Fruit fly (Drosophila melanogaster) whole organism, embryonic: ENCODE results near the gene CG6790.

Experiments used
- ATbp ChIP-seq: fragments of 200-800 bp; sonication (Bioruptor generic); optimal IDR thresholded peaks from 2 replicates; lab custom pipeline; 2017; ENCODE audit warnings: missing biosample characterization, mild to moderate bottlenecking, missing genetic modification characterization, missing genetic modification reagents
- Atf-2 ChIP-seq: fragments of 200-800 bp; sonication (Bioruptor generic); optimal IDR thresholded peaks from 2 replicates; lab custom pipeline; 2016; ENCODE audit warnings: missing biosample characterization, missing genetic modification characterization
- Bdp1 ChIP-seq: fragments of 200-800 bp; sonication (Bioruptor generic); optimal IDR thresholded peaks from 3 replicates; lab custom pipeline; 2016; ENCODE audit warnings: missing biosample characterization, missing genetic modification characterization
- C15 ChIP-seq: fragments of 200-800 bp; sonication (Bioruptor generic); IDR thresholded peaks from 3 replicates; pipeline ENCODE4 v1.3.6; 2022; ENCODE audit warnings: missing biosample characterization, missing genetic modification characterization
- CG10209 ChIP-seq: fragments of 200-800 bp; sonication (Bioruptor generic); optimal IDR thresholded peaks from 3 replicates; lab custom pipeline; 2017; ENCODE audit warnings: missing biosample characterization, mild to moderate bottlenecking, missing genetic modification characterization, missing genetic modification reagents
- CG10543 ChIP-seq: fragments of 200-800 bp; sonication (Bioruptor generic); optimal IDR thresholded peaks from 3 replicates; lab custom pipeline; 2017; ENCODE audit warnings: missing biosample characterization, mild to moderate bottlenecking, missing genetic modification characterization, moderate library complexity
- CG12104 ChIP-seq: fragments of 200-800 bp; sonication (Bioruptor generic); optimal IDR thresholded peaks from 3 replicates; lab custom pipeline; 2016; ENCODE audit warnings: missing biosample characterization, missing genetic modification characterization
- CG12299 ChIP-seq: fragments of 200-800 bp; sonication (Bioruptor generic); optimal IDR thresholded peaks from 2 replicates; lab custom pipeline; 2018; ENCODE audit warnings: missing biosample characterization, mild to moderate bottlenecking, missing genetic modification characterization
- CG14014 ChIP-seq: fragments of 200-800 bp; sonication (Bioruptor generic); IDR thresholded peaks from 2 replicates; pipeline ENCODE4 v1.3.6; 2022; ENCODE audit warnings: missing biosample characterization, missing genetic modification characterization
- CG17186 ChIP-seq: fragments of 200-800 bp; sonication (Bioruptor generic); optimal IDR thresholded peaks from 3 replicates; lab custom pipeline; 2017; ENCODE audit warnings: missing biosample characterization, missing genetic modification reagents, missing genetic modification characterization
- CG17359 ChIP-seq: fragments of 200-800 bp; sonication (Bioruptor generic); optimal IDR thresholded peaks from 3 replicates; lab custom pipeline; 2018; ENCODE audit warnings: missing biosample characterization, mild to moderate bottlenecking, missing genetic modification characterization, moderate library complexity
- CG32532 ChIP-seq: fragments of 200-800 bp; sonication (Bioruptor generic); IDR thresholded peaks from 2 replicates; pipeline ENCODE4 v1.3.6; 2022; ENCODE audit warnings: missing biosample characterization, missing genetic modification characterization
- CG3407 ChIP-seq: fragments of 200-800 bp; sonication (Bioruptor generic); optimal IDR thresholded peaks from 2 replicates; lab custom pipeline; 2018; ENCODE audit warnings: missing biosample characterization, mild to moderate bottlenecking, missing genetic modification characterization
- CG3847 ChIP-seq: fragments of 200-800 bp; sonication (Bioruptor generic); IDR thresholded peaks from 2 replicates; pipeline ENCODE4 v1.3.6; 2022; ENCODE audit warnings: missing biosample characterization, missing genetic modification characterization
- CG7839 ChIP-seq: fragments of 200-800 bp; sonication (Bioruptor generic); optimal IDR thresholded peaks from 3 replicates; lab custom pipeline; 2018; ENCODE audit warnings: missing biosample characterization, mild to moderate bottlenecking, missing genetic modification characterization, moderate library complexity
- CG8290 ChIP-seq, 3 experiments: fragments of 200-800 bp; sonication (Bioruptor generic); optimal IDR thresholded peaks; 2 replicates each; lab custom pipeline; 2016 to 2019; ENCODE audit warnings: missing biosample characterization in 3 of 3, missing genetic modification characterization in 3 of 3, mild to moderate bottlenecking in 2 of 3, moderate library complexity in 1 of 3
- CoRest ChIP-seq: fragments of 200-800 bp; sonication (Bioruptor generic); optimal IDR thresholded peaks from 3 replicates; lab custom pipeline; 2018; ENCODE audit warnings: missing biosample characterization, mild to moderate bottlenecking, missing genetic modification characterization, moderate library complexity
- E2f2 ChIP-seq: fragments of 200-800 bp; sonication (Bioruptor generic); IDR thresholded peaks from 2 replicates; pipeline ENCODE4 v1.3.6; 2022; ENCODE audit warnings: missing biosample characterization, missing genetic modification characterization
- Elba2 ChIP-seq: fragments of 200-800 bp; sonication (Bioruptor generic); optimal IDR thresholded peaks from 3 replicates; lab custom pipeline; 2016; ENCODE audit warnings: missing biosample characterization, missing genetic modification characterization
- HHEX ChIP-seq: fragments of 200-800 bp; sonication (Bioruptor generic); optimal IDR thresholded peaks from 3 replicates; lab custom pipeline; 2017; ENCODE audit warnings: missing biosample characterization, mild to moderate bottlenecking, missing genetic modification characterization, missing genetic modification reagents
- Hsf ChIP-seq: fragments of 200-800 bp; sonication (Bioruptor generic); optimal IDR thresholded peaks from 3 replicates; lab custom pipeline; 2016; ENCODE audit warnings: missing biosample characterization, missing genetic modification characterization
- Jarid2 ChIP-seq: fragments of 200-800 bp; sonication (Bioruptor generic); optimal IDR thresholded peaks from 3 replicates; lab custom pipeline; 2017; ENCODE audit warnings: mild to moderate bottlenecking, missing biosample characterization, missing genetic modification reagents, missing genetic modification characterization
- NfI ChIP-seq: fragments of 200-800 bp; sonication (Bioruptor generic); optimal IDR thresholded peaks from 3 replicates; lab custom pipeline; 2018; ENCODE audit warnings: missing biosample characterization, mild to moderate bottlenecking, missing genetic modification characterization, moderate library complexity
- Opbp ChIP-seq: fragments of 200-800 bp; sonication (Bioruptor generic); IDR thresholded peaks from 3 replicates; pipeline ENCODE4 v1.3.6; 2022; ENCODE audit warnings: missing biosample characterization, missing genetic modification characterization; ENCODE audit not compliant: partially characterized antibody
- Sin3A ChIP-seq: fragments of >200 bp; optimal IDR thresholded peaks from 2 replicates; lab custom pipeline; 2018
- Sox100B ChIP-seq: fragments of 200-800 bp; sonication (Bioruptor generic); optimal IDR thresholded peaks from 3 replicates; lab custom pipeline; 2018; ENCODE audit warnings: missing biosample characterization, mild to moderate bottlenecking, missing genetic modification characterization
- abd-A ChIP-seq: fragments of 200-800 bp; sonication (Bioruptor generic); optimal IDR thresholded peaks from 3 replicates; lab custom pipeline; 2019; ENCODE audit warnings: missing biosample characterization, mild to moderate bottlenecking, missing genetic modification characterization, moderate library complexity
- amos ChIP-seq: fragments of 200-800 bp; sonication (Bioruptor generic); IDR thresholded peaks from 2 replicates; pipeline ENCODE4 v1.3.6; 2022; ENCODE audit warnings: missing biosample characterization, missing genetic modification characterization; ENCODE audit not compliant: partially characterized antibody
- ap ChIP-seq: fragments of 200-800 bp; sonication (Bioruptor generic); IDR thresholded peaks from 2 replicates; pipeline ENCODE4 v1.3.6; 2022; ENCODE audit warnings: missing biosample characterization, missing genetic modification characterization
- ara ChIP-seq: fragments of 200-800 bp; sonication (Bioruptor generic); IDR thresholded peaks from 2 replicates; pipeline ENCODE4 v1.3.6; 2022; ENCODE audit warnings: missing biosample characterization, missing genetic modification characterization
- bowl ChIP-seq: fragments of 200-800 bp; sonication (Bioruptor generic); IDR thresholded peaks from 2 replicates; pipeline ENCODE4 v1.3.6; 2022; ENCODE audit warnings: missing biosample characterization, missing genetic modification characterization
- caup ChIP-seq: fragments of 200-800 bp; sonication (Bioruptor generic); optimal IDR thresholded peaks from 3 replicates; lab custom pipeline; 2017; ENCODE audit warnings: missing biosample characterization, mild to moderate bottlenecking, missing genetic modification characterization, moderate library complexity; ENCODE audit not compliant: severe bottlenecking
- croc ChIP-seq: fragments of 200-800 bp; sonication (Bioruptor generic); conservative IDR thresholded peaks from 3 replicates; pipeline ENCODE4 v1.3.6; 2022; ENCODE audit warnings: missing biosample characterization, missing genetic modification characterization
- danr ChIP-seq: fragments of 200-800 bp; sonication (Bioruptor generic); IDR thresholded peaks from 2 replicates; pipeline ENCODE4 v1.3.6; 2022; ENCODE audit warnings: missing biosample characterization, missing genetic modification characterization
- dmrt11E ChIP-seq: fragments of 200-800 bp; sonication (Bioruptor generic); optimal IDR thresholded peaks from 3 replicates; lab custom pipeline; 2018; ENCODE audit warnings: missing biosample characterization, mild to moderate bottlenecking, missing genetic modification characterization, moderate library complexity
- eyg ChIP-seq: fragments of 200-800 bp; sonication (Bioruptor generic); optimal IDR thresholded peaks from 3 replicates; lab custom pipeline; 2016; ENCODE audit warnings: missing biosample characterization, missing genetic modification characterization
- fd102C ChIP-seq: fragments of 200-800 bp; sonication (Bioruptor generic); optimal IDR thresholded peaks from 2 replicates; lab custom pipeline; 2018; ENCODE audit warnings: missing biosample characterization, mild to moderate bottlenecking, missing genetic modification characterization, moderate library complexity
- inv ChIP-seq: fragments of 200-800 bp; sonication (Bioruptor generic); IDR thresholded peaks from 2 replicates; pipeline ENCODE4 v1.3.6; 2022; ENCODE audit warnings: missing biosample characterization, missing genetic modification characterization; ENCODE audit not compliant: partially characterized antibody
- kah ChIP-seq: fragments of 200-800 bp; sonication (Bioruptor generic); optimal IDR thresholded peaks from 2 replicates; lab custom pipeline; 2018; ENCODE audit warnings: missing biosample characterization, mild to moderate bottlenecking, missing genetic modification characterization
- ken ChIP-seq: fragments of 200-800 bp; sonication (Bioruptor generic); IDR thresholded peaks from 3 replicates; pipeline ENCODE4 v1.3.6; 2022; ENCODE audit warnings: missing biosample characterization, missing genetic modification characterization
- lmd ChIP-seq: fragments of 200-800 bp; sonication (Bioruptor generic); IDR thresholded peaks from 2 replicates; pipeline ENCODE4 v1.3.6; 2022; ENCODE audit warnings: missing biosample characterization, missing genetic modification characterization
- odd ChIP-seq: fragments of 200-800 bp; sonication (Bioruptor generic); optimal IDR thresholded peaks from 2 replicates; lab custom pipeline; 2017; ENCODE audit warnings: missing biosample characterization, mild to moderate bottlenecking, missing genetic modification characterization
- pita ChIP-seq: fragments of 200-800 bp; sonication (Bioruptor generic); optimal IDR thresholded peaks from 2 replicates; lab custom pipeline; 2017; ENCODE audit warnings: missing biosample characterization, mild to moderate bottlenecking, missing genetic modification characterization
- schlank ChIP-seq: fragments of 200-800 bp; sonication (Bioruptor generic); optimal IDR thresholded peaks from 2 replicates; lab custom pipeline; 2018; ENCODE audit warnings: missing biosample characterization, mild to moderate bottlenecking, missing genetic modification characterization
- slbo ChIP-seq: fragments of 200-800 bp; sonication (Bioruptor generic); IDR thresholded peaks from 2 replicates; pipeline ENCODE4 v1.3.6; 2022; ENCODE audit warnings: missing biosample characterization, missing genetic modification characterization
- slp2 ChIP-seq: fragments of 200-800 bp; sonication (Bioruptor generic); optimal IDR thresholded peaks from 2 replicates; lab custom pipeline; 2016; ENCODE audit warnings: missing biosample characterization, missing genetic modification characterization
- tna ChIP-seq: fragments of 200-800 bp; sonication (Bioruptor generic); IDR thresholded peaks from 2 replicates; pipeline ENCODE4 v1.3.6; 2022; ENCODE audit warnings: missing biosample characterization, missing genetic modification characterization; ENCODE audit not compliant: partially characterized antibody
- toy ChIP-seq: fragments of 200-800 bp; sonication (Bioruptor generic); IDR thresholded peaks from 2 replicates; pipeline ENCODE4 v1.3.6; 2022; ENCODE audit warnings: missing biosample characterization, missing genetic modification characterization

CG6790 gene

DNA sequence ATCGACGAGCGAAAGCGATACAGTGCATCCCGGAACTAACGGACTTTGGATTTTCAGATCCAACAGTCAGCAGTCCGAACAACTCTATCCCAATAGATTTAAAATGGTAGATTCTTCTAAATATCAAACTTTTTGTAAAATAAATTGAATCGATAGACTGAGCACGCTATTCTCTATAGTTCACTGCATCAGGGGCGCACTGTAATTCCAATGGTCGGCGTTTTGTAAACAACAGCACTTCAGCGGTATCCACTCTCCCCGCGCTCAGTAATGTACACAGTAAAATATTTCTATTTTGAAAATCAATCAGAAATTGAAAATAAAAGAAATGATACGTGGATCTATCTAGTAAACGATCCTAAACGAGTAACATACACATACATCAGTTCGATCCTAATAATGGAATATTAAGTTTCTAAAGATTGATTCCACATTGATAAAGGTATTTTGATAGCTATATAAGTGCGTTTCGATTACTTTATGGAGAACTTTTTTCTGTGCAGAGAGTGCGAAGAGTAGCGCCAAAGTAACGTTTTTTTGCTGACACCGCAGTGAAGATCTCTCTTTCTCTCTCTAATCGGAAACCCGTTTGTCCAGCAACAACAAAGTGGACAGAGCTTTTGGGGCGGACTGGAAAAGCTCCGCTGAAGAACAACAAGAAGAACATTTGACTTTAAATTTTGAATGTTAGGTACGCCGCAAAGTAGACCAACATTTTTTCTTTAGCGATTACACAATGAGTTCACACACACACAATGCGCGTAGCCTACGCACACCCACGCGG lies 16.0 kb downstream of the CG6790 start (continued):
- TF ChIP-seq CG17359 (tag; lab: Kevin White, UChicago) (peak; percentile 94), CG32532 (peak; percentile 96), lmd (GFP tag; lab: Robert Waterston, UW) (peak; percentile 93), E2f2 (GFP tag; lab: Robert Waterston, UW) (peak; percentile 56), slbo (GFP tag; lab: Robert Waterston, UW) (peak; percentile 96), CoRest (tag; lab: Kevin White, UChicago) (peak; percentile 87), dmrt11E (tag; lab: Kevin White, UChicago) (peak; percentile 15), amos (no peak), CG14014 (GFP tag; lab: Robert Waterston, UW) (peak; percentile 91), pita (GFP tag; lab: Kevin White, UChicago) (no peak), CG3407 (GFP tag; lab: Kevin White, UChicago) (peak; percentile 73), bowl (peak; percentile 67), abd-A (tag; lab: Kevin White, UChicago) (peak; percentile 61), eyg (GFP tag; lab: Kevin White, UChicago) (peak; percentile 93), Atf-2 (GFP tag; lab: Kevin White, UChicago) (peak; percentile 83), ATbp (GFP tag; lab: Kevin White, UChicago) (peak; percentile 92), CG12104 (GFP tag; lab: Kevin White, UChicago) (peak; percentile 92), tna (GFP tag; lab: Robert Waterston, UW) (no peak), ken (peak; percentile 89), Opbp (no peak), ap (GFP tag; lab: Robert Waterston, UW) (peak; percentile 77), inv (GFP tag; lab: Robert Waterston, UW) (no peak), CG3847 (peak; percentile 89), C15 (GFP tag; lab: Robert Waterston, UW) (peak; percentile 79; the same call in 2 of the 3 replicates), Bdp1 (GFP tag; lab: Kevin White, UChicago) (peak; percentile 65), croc (GFP tag; lab: Robert Waterston, UW) (peak; percentile 86), odd (GFP tag; lab: Kevin White, UChicago) (peak; percentile 79), CG8290 (GFP tag; optimal IDR thresholded peaks at IDR 0.05; lab: Kevin White, UChicago) (peak; percentile 87), CG8290 (tag; optimal IDR thresholded peaks at IDR 0.05; lab: Kevin White, UChicago) (peak in 1 of 2 experiments; percentile 97), CG10543 (GFP tag; lab: Kevin White, UChicago) (peak; percentile 97), CG7839 (tag; lab: Kevin White, UChicago) (peak; percentile 92), danr (GFP tag; lab: Robert Waterston, UW) (peak; percentile 82), CG10209 (GFP tag; lab: Kevin White, UChicago) (peak; percentile 81), NfI (peak; percentile 87), kah (peak; percentile 74), schlank (tag; lab: Kevin White, UChicago) (peak; percentile 84), CG12299 (tag; lab: Kevin White, UChicago) (peak; percentile 74), CG17186 (GFP tag; lab: Kevin White, UChicago) (peak; percentile 59), fd102C (GFP tag; lab: Kevin White, UChicago) (no peak), Jarid2 (GFP tag; lab: Kevin White, UChicago) (peak; percentile 63), Elba2 (GFP tag; lab: Kevin White, UChicago) (no peak), caup (GFP tag; lab: Kevin White, UChicago) (peak; percentile 90), HHEX (GFP tag; lab: Kevin White, UChicago) (peak; percentile 93), ara (GFP tag; lab: Robert Waterston, UW) (peak; percentile 91), Sin3A (lab: Kevin White, UChicago) (no peak), Hsf (peak; percentile 89), slp2 (GFP tag; lab: Kevin White, UChicago) (peak; percentile 87), toy (GFP tag; lab: Robert Waterston, UW) (peak; percentile 81), Sox100B (GFP tag; lab: Kevin White, UChicago) (peak; percentile 95)
